Fruit fly (Drosophila melanogaster): ENCODE measurements around the gene CG17493.

DNA sequence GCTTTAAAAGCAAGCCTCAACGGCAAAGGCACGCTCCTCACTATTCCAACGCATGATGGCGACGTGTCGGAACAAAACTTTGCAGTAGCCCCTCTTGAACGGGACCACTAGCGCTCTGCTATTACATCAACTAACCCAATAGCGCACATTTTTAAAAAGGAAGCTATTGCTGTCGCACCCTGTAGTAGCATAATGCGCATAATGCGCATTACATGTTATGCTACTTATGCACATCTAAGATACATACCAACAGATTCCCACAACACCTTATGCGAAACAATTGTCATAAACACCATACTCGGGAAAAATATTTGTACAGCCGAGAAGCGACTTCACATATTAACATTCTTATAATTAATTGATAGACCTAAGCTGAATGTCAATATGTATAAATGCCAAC is 20.2 kb downstream of the CG17493 start:
- no peak for TF ChIP-seq repo (GFP tag; optimal IDR thresholded peaks at IDR 0.05)
- TF ChIP-seq CG10431 (GFP tag; optimal IDR thresholded peaks at IDR 0.05): no peak
- no peak for TF ChIP-seq fd3F (GFP tag; optimal IDR thresholded peaks at IDR 0.05)
- TF ChIP-seq CG1792 (GFP tag; optimal IDR thresholded peaks at IDR 0.05): no peak
- TF ChIP-seq rib (GFP tag; IDR thresholded peaks at IDR 0.05): no peak
- no peak for TF ChIP-seq tll (GFP tag; optimal IDR thresholded peaks at IDR 0.05)
- TF ChIP-seq CG4282 (GFP tag; optimal IDR thresholded peaks at IDR 0.05): no peak
- TF ChIP-seq Blimp-1 (GFP tag; optimal IDR thresholded peaks at IDR 0.05): no peak
